Fruit fly (Drosophila melanogaster): ENCODE data around the gene CG33223.

Gene CG33223

dm6 chrX:8492849-8493248 is 9.2 kb upstream of the CG33223 start (continued):
- peak; percentile 35 for TF ChIP-seq Nf-YC (tag; optimal IDR thresholded peaks at IDR 0.05)
- peak; percentile 95 for TF ChIP-seq ci (GFP tag; IDR thresholded peaks at IDR 0.05)
- TF ChIP-seq wek (GFP tag; optimal IDR thresholded peaks at IDR 0.05): peak; percentile 66
- peak; percentile 57 for TF ChIP-seq CG18619 (GFP tag; optimal IDR thresholded peaks at IDR 0.05)
- TF ChIP-seq CG4707 (GFP tag; optimal IDR thresholded peaks at IDR 0.05): peak; percentile 49
- peak; percentile 36 for TF ChIP-seq Vsx1 (GFP tag; optimal IDR thresholded peaks at IDR 0.05)
- peak; percentile 25 for TF ChIP-seq mam (GFP tag; optimal IDR thresholded peaks at IDR 0.05)
- peak; percentile 74; the same call in 1 of the 2 replicates for TF ChIP-seq ranshi (GFP tag; IDR thresholded peaks at IDR 0.05)
- TF ChIP-seq CG7556 (GFP tag; optimal IDR thresholded peaks at IDR 0.05): peak; percentile 42
- TF ChIP-seq ac (GFP tag; optimal IDR thresholded peaks at IDR 0.05): no peak
- no peak for TF ChIP-seq hth (optimal IDR thresholded peaks at IDR 0.05)
- TF ChIP-seq schlank (tag; optimal IDR thresholded peaks at IDR 0.05): no peak
- no peak for TF ChIP-seq hkb (optimal IDR thresholded peaks at IDR 0.05)
- TF ChIP-seq hkb (GFP tag; IDR thresholded peaks at IDR 0.05): peak; percentile 93
- no peak for TF ChIP-seq emc (GFP tag; optimal IDR thresholded peaks at IDR 0.05)
- no peak for TF ChIP-seq BEAF-32 (GFP tag; optimal IDR thresholded peaks at IDR 0.05)
- 0 out of 2 replicates have a peak, but pooled peaks have one; percentile 26 for TF ChIP-seq klu (GFP tag; IDR thresholded peaks at IDR 0.05)
- TF ChIP-seq Atf6 (GFP tag; IDR thresholded peaks at IDR 0.05): peak; percentile 44; the same call in 1 of the 2 replicates
- peak; percentile 72 for TF ChIP-seq nerfin-1 (tag; optimal IDR thresholded peaks at IDR 0.05)
- TF ChIP-seq PHDP (tag; optimal IDR thresholded peaks at IDR 0.05): peak; percentile 74
- TF ChIP-seq CG10462 (GFP tag; optimal IDR thresholded peaks at IDR 0.05): peak; percentile 47
- TF ChIP-seq CG10979 (tag; optimal IDR thresholded peaks at IDR 0.05): peak; percentile 80
- TF ChIP-seq bbx (GFP tag; IDR thresholded peaks at IDR 0.05; ENCODE audit: partially characterized antibody): no peak
- peak; percentile 41 for TF ChIP-seq CG12155 (GFP tag; optimal IDR thresholded peaks at IDR 0.05)
- peak; percentile 90 for TF ChIP-seq CG17328 (GFP tag; IDR thresholded peaks at IDR 0.05)
- peak; percentile 87 for TF ChIP-seq onecut (GFP tag; IDR thresholded peaks at IDR 0.05)
- peak; percentile 48 for TF ChIP-seq trh (GFP tag; optimal IDR thresholded peaks at IDR 0.05)
- peak; percentile 68 for TF ChIP-seq seq (GFP tag; IDR thresholded peaks at IDR 0.05)
- peak; percentile 72 for TF ChIP-seq CG1024 (GFP tag; IDR thresholded peaks at IDR 0.05)
- TF ChIP-seq CG10654 (GFP tag; optimal IDR thresholded peaks at IDR 0.05): peak; percentile 64
- TF ChIP-seq CG4617 (GFP tag; optimal IDR thresholded peaks at IDR 0.05; ENCODE audit: borderline replicate concordance): no peak
- TF ChIP-seq vfl (GFP tag; optimal IDR thresholded peaks at IDR 0.05): no peak
- TF ChIP-seq Dad (GFP tag; optimal IDR thresholded peaks at IDR 0.05): peak; percentile 26
- no peak for TF ChIP-seq CG9609 (GFP tag; optimal IDR thresholded peaks at IDR 0.05)
- peak; percentile 81 for TF ChIP-seq CG2712 (tag; optimal IDR thresholded peaks at IDR 0.05)
- TF ChIP-seq CG13287 (GFP tag; IDR thresholded peaks at IDR 0.05; ENCODE audit: partially characterized antibody): no peak
- TF ChIP-seq CG8388 (GFP tag; optimal IDR thresholded peaks at IDR 0.05): peak; percentile 80
- TF ChIP-seq CG6689 (GFP tag; IDR thresholded peaks at IDR 0.05): peak; percentile 89
- TF ChIP-seq Stat92E (GFP tag; optimal IDR thresholded peaks at IDR 0.05): no peak
- no peak for TF ChIP-seq Neu2 (GFP tag; optimal IDR thresholded peaks at IDR 0.05; ENCODE audit: borderline replicate concordance)
- TF ChIP-seq gce (GFP tag; IDR thresholded peaks at IDR 0.05): peak; percentile 79; the same call in 1 of the 3 replicates
- peak; percentile 86 for TF ChIP-seq CG11696 (GFP tag; IDR thresholded peaks at IDR 0.05)
- TF ChIP-seq zen2 (GFP tag; IDR thresholded peaks at IDR 0.05; ENCODE audit: partially characterized antibody): no peak
- TF ChIP-seq z (GFP tag; IDR thresholded peaks at IDR 0.05): no peak
- peak; percentile 62; the same call in 1 of the 2 replicates for TF ChIP-seq CG7372 (GFP tag; IDR thresholded peaks at IDR 0.05)
- peak; percentile 55 for TF ChIP-seq CG12659 (GFP tag; optimal IDR thresholded peaks at IDR 0.05)
- TF ChIP-seq slbo (GFP tag; IDR thresholded peaks at IDR 0.05): peak; percentile 78
- peak; percentile 46; the same call in 2 of the 3 replicates for TF ChIP-seq CG2889 (GFP tag; IDR thresholded peaks at IDR 0.05)
- no peak for TF ChIP-seq Camta (GFP tag; optimal IDR thresholded peaks at IDR 0.05)
